Worm (Caenorhabditis elegans) whole organism, L4 larva: ENCODE results near the gene F55E10.2.

Source experiments
- daf-8 ChIP-seq: fragments of 200-800 bp; sonication (Bioruptor generic); IDR thresholded peaks from 2 replicates; pipeline ENCODE4 v1.3.6; 2022; ENCODE audit warnings: missing genetic modification characterization, missing compliant biosample characterization
- dmd-9 ChIP-seq: fragments of 200-800 bp; sonication (Bioruptor generic); IDR thresholded peaks from 2 replicates; pipeline ENCODE4 v1.3.6; 2022; ENCODE audit warnings: missing genetic modification reagents, missing genetic modification characterization, missing compliant biosample characterization
- dpl-1 ChIP-seq: fragments of 150-350 bp; optimal IDR thresholded peaks from 2 replicates; lab custom pipeline; 2014; ENCODE audit warnings: missing biosample characterization, missing genetic modification reagents, missing genetic modification characterization
- hmg-1.1 ChIP-seq: fragments of 200-800 bp; sonication (Bioruptor generic); IDR thresholded peaks from 2 replicates; pipeline ENCODE4 v1.3.6; 2022; ENCODE audit warnings: missing genetic modification reagents, missing genetic modification characterization, missing compliant biosample characterization
- lin-13 ChIP-seq: fragments of 150-350 bp; optimal IDR thresholded peaks from 2 replicates; lab custom pipeline; 2014; ENCODE audit warnings: missing biosample characterization, missing genetic modification reagents, missing genetic modification characterization
- lir-3 ChIP-seq: sonication (generic microtip); optimal IDR thresholded peaks from 2 replicates; lab custom pipeline; 2016; ENCODE audit warnings: mild to moderate bottlenecking, missing genetic modification characterization, missing compliant biosample characterization
- nhr-10 ChIP-seq: fragments of 150-350 bp; optimal IDR thresholded peaks from 2 replicates; lab custom pipeline; 2014; ENCODE audit warnings: missing biosample characterization, missing genetic modification characterization
- nhr-77 ChIP-seq: fragments of 150-350 bp; optimal IDR thresholded peaks from 2 replicates; lab custom pipeline; 2014; ENCODE audit warnings: missing biosample characterization, missing genetic modification characterization
- tra-1 ChIP-seq: fragments of 200-800 bp; sonication (Bioruptor generic); IDR thresholded peaks from 2 replicates; pipeline ENCODE4 v1.3.6; 2022; ENCODE audit warnings: missing genetic modification reagents, missing genetic modification characterization, missing compliant biosample characterization

DNA sequence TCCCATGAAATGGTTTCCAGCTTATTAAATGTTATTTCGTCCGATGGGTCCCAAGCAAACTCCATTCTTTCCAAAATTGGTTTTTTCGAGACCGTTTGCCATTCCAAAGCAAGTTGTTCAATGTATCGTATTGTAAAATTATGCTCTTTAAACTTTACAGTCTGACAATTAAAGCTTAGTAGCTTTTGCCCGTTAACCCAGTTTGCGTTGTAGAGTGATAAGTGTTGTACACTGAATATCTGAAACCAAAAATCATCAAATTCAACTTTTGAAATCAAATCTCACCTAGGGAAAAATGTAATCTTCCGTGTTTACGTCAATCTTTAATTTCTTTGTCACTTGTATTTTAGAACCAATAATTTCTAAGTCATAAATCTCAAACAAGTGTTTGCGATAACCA is 43.2 kb upstream of the F55E10.2 start:
- TF ChIP-seq nhr-77 (no peak), nhr-10 (tag; lab: Kevin White, UChicago) (no peak), lir-3 (tag; lab: Kevin White, UChicago) (no peak), dpl-1 (no peak), tra-1 (GFP tag; lab: Robert Waterston, UW) (no peak), daf-8 (no peak), hmg-1.1 (GFP tag; lab: Robert Waterston, UW) (no peak), dmd-9 (GFP tag; lab: Robert Waterston, UW) (no peak), lin-13 (no peak)
